Worm (Caenorhabditis elegans): Measurements from ENCODE around the gene R144.6.
A peak's percentile ranks its signal among the peaks of the same experiment; 100 is the strongest.

- TF ChIP-seq ztf-11 (tag; optimal IDR thresholded peaks at IDR 0.05), result no peak
- TF ChIP-seq mdl-1 (tag; optimal IDR thresholded peaks at IDR 0.05), result no peak
- TF ChIP-seq aly-2 (tag; optimal IDR thresholded peaks at IDR 0.05), result peak; percentile 2
- no peak for TF ChIP-seq ZK546.5 (tag; optimal IDR thresholded peaks at IDR 0.05)
- TF ChIP-seq nhr-237 (tag; optimal IDR thresholded peaks at IDR 0.05), result no peak
- no peak for TF ChIP-seq nhr-10 (tag; optimal IDR thresholded peaks at IDR 0.05)
- TF ChIP-seq nhr-11 (tag; optimal IDR thresholded peaks at IDR 0.05), result no peak
- no peak for TF ChIP-seq skn-1 (tag; optimal IDR thresholded peaks at IDR 0.05)
- no peak for TF ChIP-seq C34F6.9 (tag; optimal IDR thresholded peaks at IDR 0.05)
- no peak for TF ChIP-seq sma-3 (GFP tag; optimal IDR thresholded peaks at IDR 0.05)
- TF ChIP-seq nhr-77 (tag; optimal IDR thresholded peaks at IDR 0.05), result no peak
- no peak for TF ChIP-seq nhr-6 (tag; optimal IDR thresholded peaks at IDR 0.05)
- no peak for TF ChIP-seq unc-62 (GFP tag; optimal IDR thresholded peaks at IDR 0.05)
- TF ChIP-seq mab-5 (tag; optimal IDR thresholded peaks at IDR 0.05), result no peak
These were observed 4.2 kb upstream of the R144.6 start, which contains the start of gene R144.11 for ce11 chrIII:5008730-5009129.

Measured in whole organism, L2 larva.